Fruit fly (Drosophila melanogaster): ENCODE results near the gene ctrip.

ctrip gene

dm6 chr3R:4775371-4775770, 36.5 kb downstream of the ctrip start (continued):
- peak; percentile 19 for TF ChIP-seq CG15514 (GFP tag; optimal IDR thresholded peaks at IDR 0.05)
- TF ChIP-seq CG13624 (GFP tag; optimal IDR thresholded peaks at IDR 0.05): peak; percentile 30
- TF ChIP-seq CG42726 (GFP tag; IDR thresholded peaks at IDR 0.05; ENCODE audit: partially characterized antibody): no peak
- no peak for TF ChIP-seq CG1832 (GFP tag; optimal IDR thresholded peaks at IDR 0.05)
- no peak for TF ChIP-seq Adf1 (GFP tag; IDR thresholded peaks at IDR 0.05)
- TF ChIP-seq cato (GFP tag; optimal IDR thresholded peaks at IDR 0.05; ENCODE audit: borderline replicate concordance): no peak
- peak; percentile 3 to 37 for TF ChIP-seq chif (GFP tag; optimal IDR thresholded peaks at IDR 0.05)
- peak; percentile 59 for TF ChIP-seq CG32532 (GFP tag; IDR thresholded peaks at IDR 0.05)
- TF ChIP-seq CG3995 (GFP tag; optimal IDR thresholded peaks at IDR 0.05): peak; percentile 34
- peak; percentile 79 for TF ChIP-seq row (GFP tag; IDR thresholded peaks at IDR 0.05)
- TF ChIP-seq Asciz (GFP tag; optimal IDR thresholded peaks at IDR 0.05): peak; percentile 6
- no peak for TF ChIP-seq CG10462 (GFP tag; optimal IDR thresholded peaks at IDR 0.05)
- TF ChIP-seq CG8290 (GFP tag; optimal IDR thresholded peaks at IDR 0.05): peak; percentile 35
- TF ChIP-seq CG8290 (tag; optimal IDR thresholded peaks at IDR 0.05): no peak
- TF ChIP-seq Dp (GFP tag; optimal IDR thresholded peaks at IDR 0.05): peak; percentile 42
- peak; percentile 51 for TF ChIP-seq CG30403 (GFP tag; optimal IDR thresholded peaks at IDR 0.05)
- peak; percentile 21 for TF ChIP-seq bcd (GFP tag; optimal IDR thresholded peaks at IDR 0.05)
- peak; percentile 11 for TF ChIP-seq Dek (tag; optimal IDR thresholded peaks at IDR 0.05)
- TF ChIP-seq CG6683 (GFP tag; optimal IDR thresholded peaks at IDR 0.05): no peak
- TF ChIP-seq hb (GFP tag; IDR thresholded peaks at IDR 0.05; ENCODE audit: partially characterized antibody): no peak
- peak; percentile 65 for TF ChIP-seq phol (tag; optimal IDR thresholded peaks at IDR 0.05)
- no peak for TF ChIP-seq CG15011 (GFP tag; optimal IDR thresholded peaks at IDR 0.05)
- TF ChIP-seq CG14710 (tag; optimal IDR thresholded peaks at IDR 0.05): peak; percentile 49
- TF ChIP-seq Stat92E (GFP tag; optimal IDR thresholded peaks at IDR 0.05): no peak
- peak; percentile 43 for TF ChIP-seq E2f2 (GFP tag; IDR thresholded peaks at IDR 0.05)
- TF ChIP-seq CG12391 (tag; optimal IDR thresholded peaks at IDR 0.05): peak; percentile 71
- no peak for TF ChIP-seq CG7556 (GFP tag; optimal IDR thresholded peaks at IDR 0.05)
- peak; percentile 19 for TF ChIP-seq az2 (GFP tag; optimal IDR thresholded peaks at IDR 0.05)
- no peak for TF ChIP-seq sna (GFP tag; IDR thresholded peaks at IDR 0.05; ENCODE audit: partially characterized antibody)
- TF ChIP-seq CG12659 (GFP tag; optimal IDR thresholded peaks at IDR 0.05): peak; percentile 56
- no peak for TF ChIP-seq Aef1 (GFP tag; IDR thresholded peaks at IDR 0.05)
- TF ChIP-seq nerfin-2 (GFP tag; IDR thresholded peaks at IDR 0.05; ENCODE audit: partially characterized antibody): no peak
- no peak for TF ChIP-seq Dad (GFP tag; optimal IDR thresholded peaks at IDR 0.05)
- peak; percentile 42; the same call in 2 of the 3 replicates for TF ChIP-seq dysf (GFP tag; IDR thresholded peaks at IDR 0.05)
- peak; percentile 20 for TF ChIP-seq CG4424 (GFP tag; optimal IDR thresholded peaks at IDR 0.05)
- TF ChIP-seq prd (optimal IDR thresholded peaks at IDR 0.05): no peak
- peak; percentile 51; the same call in 2 of the 3 replicates for TF ChIP-seq prd (GFP tag; IDR thresholded peaks at IDR 0.05)
- 0 out of 2 replicates have a peak, but pooled peaks have one; percentile 29 for TF ChIP-seq CG3847 (GFP tag; IDR thresholded peaks at IDR 0.05)
- no peak for TF ChIP-seq nau (GFP tag; optimal IDR thresholded peaks at IDR 0.05)
- TF ChIP-seq lmd (GFP tag; IDR thresholded peaks at IDR 0.05): peak; percentile 32; the same call in 1 of the 2 replicates
- TF ChIP-seq bab2 (GFP tag; optimal IDR thresholded peaks at IDR 0.05): peak; percentile 20
- TF ChIP-seq Dref (GFP tag; IDR thresholded peaks at IDR 0.05): no peak
- no peak for TF ChIP-seq sisA (GFP tag; IDR thresholded peaks at IDR 0.05)
- peak; percentile 43 for TF ChIP-seq CG17328 (GFP tag; IDR thresholded peaks at IDR 0.05)
- peak; percentile 32 for TF ChIP-seq Sin3A (optimal IDR thresholded peaks at IDR 0.05)
- TF ChIP-seq amos (GFP tag; IDR thresholded peaks at IDR 0.05; ENCODE audit: partially characterized antibody): 0 out of 2 replicates have a peak, but pooled peaks have one; percentile 25
- peak in 1 of 2 experiments; percentile 12 for TF ChIP-seq insv (GFP tag; optimal IDR thresholded peaks at IDR 0.05)
- peak; percentile 1 for TF ChIP-seq pnt (GFP tag; optimal IDR thresholded peaks at IDR 0.05)
- peak; percentile 66 for TF ChIP-seq YL-1 (GFP tag; optimal IDR thresholded peaks at IDR 0.05)
- peak; percentile 26 for TF ChIP-seq CG8924 (tag; optimal IDR thresholded peaks at IDR 0.05)
- TF ChIP-seq pfk (GFP tag; optimal IDR thresholded peaks at IDR 0.05): no peak
